Fruit fly (Drosophila melanogaster) whole organism, embryonic: Measurements from ENCODE around the gene CG13949.

Experiments
- ATbp ChIP-seq: fragments of 200-800 bp; sonication (Bioruptor generic); optimal IDR thresholded peaks from 2 replicates; lab custom pipeline; 2017; ENCODE audit warnings: missing biosample characterization, mild to moderate bottlenecking, missing genetic modification characterization, missing genetic modification reagents
- Ada2b ChIP-seq: fragments of 200-800 bp; sonication (Bioruptor generic); IDR thresholded peaks from 2 replicates; pipeline ENCODE4 v1.3.6; 2022; ENCODE audit warnings: missing biosample characterization, missing genetic modification characterization
- Antp ChIP-seq: fragments of 200-800 bp; sonication (Bioruptor generic); optimal IDR thresholded peaks from 3 replicates; lab custom pipeline; 2016; ENCODE audit warnings: missing biosample characterization, missing genetic modification characterization
- Blimp-1 ChIP-seq: fragments of 200-800 bp; sonication (Bioruptor generic); optimal IDR thresholded peaks from 3 replicates; lab custom pipeline; 2018; ENCODE audit warnings: missing biosample characterization, missing genetic modification characterization, mild to moderate bottlenecking, moderate library complexity, missing genetic modification reagents
- CG10654 ChIP-seq: fragments of 200-800 bp; sonication (Bioruptor generic); optimal IDR thresholded peaks from 2 replicates; lab custom pipeline; 2016; ENCODE audit warnings: missing biosample characterization, missing genetic modification characterization
- CG11695 ChIP-seq: fragments of 200-800 bp; sonication (Bioruptor generic); IDR thresholded peaks from 3 replicates; pipeline ENCODE4 v1.3.6; 2022; ENCODE audit warnings: missing biosample characterization, missing genetic modification characterization
- CG1233 ChIP-seq: fragments of 200-800 bp; sonication (Bioruptor generic); optimal IDR thresholded peaks from 4 replicates; lab custom pipeline; 2018; ENCODE audit warnings: missing biosample characterization, mild to moderate bottlenecking, missing genetic modification characterization
- CG17829 ChIP-seq: fragments of 200-800 bp; optimal IDR thresholded peaks from 2 replicates; lab custom pipeline; 2019; ENCODE audit warnings: missing biosample characterization, mild to moderate bottlenecking, missing genetic modification characterization, moderate library complexity
- CG1792 ChIP-seq: fragments of 200-800 bp; sonication (Bioruptor generic); optimal IDR thresholded peaks from 2 replicates; lab custom pipeline; 2016; ENCODE audit warnings: missing biosample characterization, missing genetic modification characterization
- CG2116 ChIP-seq: fragments of 200-800 bp; sonication (Bioruptor generic); optimal IDR thresholded peaks from 3 replicates; lab custom pipeline; 2018; ENCODE audit warnings: missing biosample characterization, mild to moderate bottlenecking, missing genetic modification characterization
- CG33213 ChIP-seq: fragments of 200-800 bp; sonication (Bioruptor generic); optimal IDR thresholded peaks from 3 replicates; lab custom pipeline; 2016; ENCODE audit warnings: missing biosample characterization, missing genetic modification characterization
- CG3995 ChIP-seq: fragments of 200-800 bp; sonication (Bioruptor generic); optimal IDR thresholded peaks from 3 replicates; lab custom pipeline; 2016; ENCODE audit warnings: missing biosample characterization, missing genetic modification characterization
- CG5180 ChIP-seq: fragments of 200-800 bp; sonication (Bioruptor generic); optimal IDR thresholded peaks from 3 replicates; lab custom pipeline; 2017; ENCODE audit warnings: missing biosample characterization, missing genetic modification characterization, mild to moderate bottlenecking, moderate library complexity, missing genetic modification reagents
- CG6689 ChIP-seq: fragments of 200-800 bp; sonication (Bioruptor generic); IDR thresholded peaks from 2 replicates; pipeline ENCODE4 v1.3.6; 2022; ENCODE audit warnings: missing biosample characterization, missing genetic modification characterization
- CG6854 ChIP-seq: fragments of 200-800 bp; sonication (Bioruptor generic); optimal IDR thresholded peaks from 3 replicates; lab custom pipeline; 2017; ENCODE audit warnings: missing biosample characterization, mild to moderate bottlenecking, missing genetic modification characterization
- CG7372 ChIP-seq: fragments of 200-800 bp; sonication (Bioruptor generic); IDR thresholded peaks from 2 replicates; pipeline ENCODE4 v1.3.6; 2022; ENCODE audit warnings: missing biosample characterization, missing genetic modification characterization
- CG7928 ChIP-seq: fragments of 200-800 bp; sonication (Bioruptor generic); optimal IDR thresholded peaks from 2 replicates; lab custom pipeline; 2017; ENCODE audit warnings: missing biosample characterization, mild to moderate bottlenecking, missing genetic modification characterization
- CoRest ChIP-seq: fragments of 200-800 bp; sonication (Bioruptor generic); optimal IDR thresholded peaks from 3 replicates; lab custom pipeline; 2018; ENCODE audit warnings: missing biosample characterization, mild to moderate bottlenecking, missing genetic modification characterization, moderate library complexity
- D19B ChIP-seq: fragments of 200-800 bp; sonication (Bioruptor generic); optimal IDR thresholded peaks from 2 replicates; lab custom pipeline; 2017; ENCODE audit warnings: missing biosample characterization, mild to moderate bottlenecking, missing genetic modification characterization
- Doc2 ChIP-seq: fragments of 200-800 bp; sonication (Bioruptor generic); IDR thresholded peaks from 2 replicates; pipeline ENCODE4 v1.3.6; 2022; ENCODE audit warnings: missing biosample characterization, missing genetic modification characterization
- Dp ChIP-seq: fragments of 200-800 bp; sonication (Bioruptor generic); optimal IDR thresholded peaks from 2 replicates; lab custom pipeline; 2018; ENCODE audit warnings: missing biosample characterization, mild to moderate bottlenecking, missing genetic modification characterization, moderate library complexity
- HLH3B ChIP-seq: fragments of 200-800 bp; sonication (Bioruptor generic); IDR thresholded peaks from 2 replicates; pipeline ENCODE4 v1.3.6; 2022; ENCODE audit warnings: missing biosample characterization, missing genetic modification characterization
- HmgZ ChIP-seq: fragments of 200-800 bp; sonication (Bioruptor generic); optimal IDR thresholded peaks from 2 replicates; lab custom pipeline; 2018; ENCODE audit warnings: missing biosample characterization, mild to moderate bottlenecking, missing genetic modification characterization
- Kr ChIP-seq: fragments of 200-800 bp; sonication (Bioruptor generic); optimal IDR thresholded peaks from 2 replicates; lab custom pipeline; 2017; ENCODE audit warnings: missing biosample characterization, mild to moderate bottlenecking, missing genetic modification characterization
- MESR4 ChIP-seq: fragments of 200-800 bp; sonication (Bioruptor generic); optimal IDR thresholded peaks from 2 replicates; lab custom pipeline; 2018; ENCODE audit warnings: missing biosample characterization, mild to moderate bottlenecking, missing genetic modification characterization, moderate library complexity
- Myb ChIP-seq: fragments of 200-800 bp; sonication (Bioruptor generic); optimal IDR thresholded peaks from 2 replicates; lab custom pipeline; 2016; ENCODE audit warnings: missing biosample characterization, missing genetic modification characterization
- NFAT ChIP-seq: fragments of 200-800 bp; sonication (Bioruptor generic); IDR thresholded peaks from 2 replicates; pipeline ENCODE4 v1.3.6; 2022; ENCODE audit warnings: missing biosample characterization, missing genetic modification characterization
- Neu2 ChIP-seq: fragments of 200-800 bp; sonication (Bioruptor generic); optimal IDR thresholded peaks from 3 replicates; lab custom pipeline; 2016; ENCODE audit warnings: missing biosample characterization, missing genetic modification characterization, borderline replicate concordance
- Oli ChIP-seq: fragments of 200-800 bp; sonication (Bioruptor generic); optimal IDR thresholded peaks from 2 replicates; lab custom pipeline; 2018; ENCODE audit warnings: missing biosample characterization, mild to moderate bottlenecking, missing genetic modification characterization, moderate library complexity
- bcd ChIP-seq: fragments of 200-800 bp; sonication (Bioruptor generic); optimal IDR thresholded peaks from 2 replicates; lab custom pipeline; 2017; ENCODE audit warnings: missing biosample characterization, mild to moderate bottlenecking, missing genetic modification characterization
- br ChIP-seq: fragments of >200 bp; optimal IDR thresholded peaks from 2 replicates; lab custom pipeline; 2017
- crol ChIP-seq: fragments of 200-800 bp; sonication (Bioruptor generic); IDR thresholded peaks from 2 replicates; pipeline ENCODE4 v1.3.6; 2022; ENCODE audit warnings: missing biosample characterization, missing genetic modification characterization
- crp ChIP-seq, 2 experiments: fragments of 200-800 bp; sonication (Bioruptor generic); optimal IDR thresholded peaks; 2 replicates in 1 of 2; 3 replicates in 1 of 2; lab custom pipeline; 2017; ENCODE audit warnings: missing biosample characterization in 2 of 2, missing genetic modification characterization in 2 of 2, mild to moderate bottlenecking in 1 of 2, moderate library complexity in 1 of 2
- cwo ChIP-seq: fragments of 200-800 bp; sonication (Bioruptor generic); optimal IDR thresholded peaks from 3 replicates; lab custom pipeline; 2017; ENCODE audit warnings: missing biosample characterization, missing genetic modification characterization, mild to moderate bottlenecking, moderate library complexity, missing genetic modification reagents
- disco-r ChIP-seq: fragments of 200-800 bp; sonication (Bioruptor generic); optimal IDR thresholded peaks from 2 replicates; lab custom pipeline; 2016; ENCODE audit warnings: missing biosample characterization, missing genetic modification characterization
- dm ChIP-seq: fragments of 200-800 bp; sonication (Bioruptor generic); optimal IDR thresholded peaks from 3 replicates; lab custom pipeline; 2016; ENCODE audit warnings: missing biosample characterization, missing genetic modification characterization
- dmrt99B ChIP-seq: fragments of 200-800 bp; sonication (Bioruptor generic); optimal IDR thresholded peaks from 2 replicates; lab custom pipeline; 2018; ENCODE audit warnings: missing biosample characterization, mild to moderate bottlenecking, missing genetic modification characterization, moderate library complexity
- gfzf ChIP-seq: fragments of 200-800 bp; sonication (Bioruptor generic); optimal IDR thresholded peaks from 2 replicates; lab custom pipeline; 2016; ENCODE audit warnings: missing biosample characterization, mild to moderate bottlenecking, missing genetic modification characterization, moderate library complexity
- hkb ChIP-seq, 2 experiments: fragments of 200-800 bp in 1 of 2; fragments of >200 bp in 1 of 2; sonication (Bioruptor generic) in 1 of 2; IDR thresholded peaks in 1 of 2; optimal IDR thresholded peaks in 1 of 2; 2 replicates each; pipeline versions ENCODE4 v1.3.6 to Lab custom; 2017 to 2022; ENCODE audit warnings: missing biosample characterization in 1 of 2, missing genetic modification characterization in 1 of 2
- oc ChIP-seq: fragments of 200-800 bp; sonication (Bioruptor generic); optimal IDR thresholded peaks from 2 replicates; lab custom pipeline; 2018; ENCODE audit warnings: missing biosample characterization, mild to moderate bottlenecking, missing genetic modification characterization, moderate library complexity
- otp ChIP-seq: fragments of 200-800 bp; sonication (Bioruptor generic); IDR thresholded peaks from 3 replicates; pipeline ENCODE4, ENCODE4 v1.3.6; 2022; ENCODE audit warnings: missing biosample characterization, missing genetic modification characterization
- pfk ChIP-seq: fragments of 200-800 bp; sonication (Bioruptor generic); optimal IDR thresholded peaks from 2 replicates; lab custom pipeline; 2018; ENCODE audit warnings: missing biosample characterization, mild to moderate bottlenecking, missing genetic modification characterization, moderate library complexity
- pzg ChIP-seq: fragments of 200-800 bp; sonication (Bioruptor generic); optimal IDR thresholded peaks from 3 replicates; lab custom pipeline; 2018; ENCODE audit warnings: missing biosample characterization, mild to moderate bottlenecking, missing genetic modification characterization, moderate library complexity
- slp2 ChIP-seq: fragments of 200-800 bp; sonication (Bioruptor generic); optimal IDR thresholded peaks from 2 replicates; lab custom pipeline; 2016; ENCODE audit warnings: missing biosample characterization, missing genetic modification characterization
- so ChIP-seq: fragments of 200-800 bp; sonication (Bioruptor generic); IDR thresholded peaks from 3 replicates; pipeline ENCODE4 v1.3.6; 2022; ENCODE audit warnings: missing biosample characterization, missing genetic modification characterization
- tll ChIP-seq, 2 experiments: fragments of 200-800 bp in 1 of 2; fragments of >200 bp in 1 of 2; sonication (Bioruptor generic) in 1 of 2; optimal IDR thresholded peaks; 2 replicates each; lab custom pipeline; 2017 to 2019; ENCODE audit warnings: missing biosample characterization in 2 of 2, missing genetic modification characterization in 2 of 2, mild to moderate bottlenecking in 1 of 2, moderate library complexity in 1 of 2
- unpg ChIP-seq: fragments of 200-800 bp; sonication (Bioruptor generic); optimal IDR thresholded peaks from 3 replicates; lab custom pipeline; 2018; ENCODE audit warnings: missing biosample characterization, mild to moderate bottlenecking, missing genetic modification characterization, moderate library complexity
- zfh2 ChIP-seq: fragments of 200-800 bp; sonication (Bioruptor generic); optimal IDR thresholded peaks from 2 replicates; lab custom pipeline; 2016; ENCODE audit warnings: missing biosample characterization, missing genetic modification characterization

CG13949 gene

dm6 chr2L:845341-846004 is 9.7 kb upstream of the CG13949 start (continued):
- TF ChIP-seq tll (GFP tag; optimal IDR thresholded peaks at IDR 0.05; lab: Kevin White, UChicago): no peak
- TF ChIP-seq dm (GFP tag; lab: Kevin White, UChicago): peak; percentile 80
- peak; percentile 85 for TF ChIP-seq CG6689
- peak; percentile 86 for TF ChIP-seq bcd (GFP tag; lab: Kevin White, UChicago)
- TF ChIP-seq so (GFP tag; lab: Robert Waterston, UW): peak; percentile 91
- no peak for TF ChIP-seq pfk
- TF ChIP-seq HLH3B (GFP tag; lab: Robert Waterston, UW): peak; percentile 90
- TF ChIP-seq CG6854 (GFP tag; lab: Kevin White, UChicago): peak; percentile 58
- TF ChIP-seq CG33213: peak; percentile 83
- TF ChIP-seq CG7928: peak; percentile 52
- TF ChIP-seq Oli: peak; percentile 83
- TF ChIP-seq MESR4: peak; percentile 33
- peak; percentile 89 for TF ChIP-seq unpg
- peak; percentile 83 for TF ChIP-seq HmgZ
- peak; percentile 80 for TF ChIP-seq CG10654 (GFP tag; lab: Kevin White, UChicago)
- TF ChIP-seq oc: peak; percentile 86
- TF ChIP-seq gfzf (GFP tag; lab: Kevin White, UChicago): no peak
- no peak for TF ChIP-seq Dp
- peak; percentile 31 for TF ChIP-seq CG3995 (GFP tag; lab: Kevin White, UChicago)
- TF ChIP-seq otp (GFP tag; lab: Robert Waterston, UW): peak; percentile 85
- TF ChIP-seq crp (GFP tag; optimal IDR thresholded peaks at IDR 0.05; lab: Kevin White, UChicago): peak in 1 of 2 experiments; percentile 64
- peak; percentile 87 for TF ChIP-seq CG7372 (GFP tag; lab: Robert Waterston, UW)
- TF ChIP-seq ATbp (GFP tag; lab: Kevin White, UChicago): peak; percentile 87
- peak; percentile 92 for TF ChIP-seq dmrt99B (tag; lab: Kevin White, UChicago)
- TF ChIP-seq Myb: peak; percentile 76
- TF ChIP-seq hkb (optimal IDR thresholded peaks at IDR 0.05; lab: Kevin White, UChicago): no peak
- TF ChIP-seq hkb (GFP tag; IDR thresholded peaks at IDR 0.05; lab: Robert Waterston, UW): peak; percentile 92
- TF ChIP-seq Doc2 (GFP tag; lab: Robert Waterston, UW): 0 out of 2 replicates have a peak, but pooled peaks have one; percentile 40
- peak; percentile 88 for TF ChIP-seq Ada2b (GFP tag; lab: Robert Waterston, UW)
- TF ChIP-seq CoRest (tag; lab: Kevin White, UChicago): peak; percentile 85
- no peak for TF ChIP-seq br (lab: Kevin White, UChicago)
- peak; percentile 87 for TF ChIP-seq crol (GFP tag; lab: Robert Waterston, UW)
- peak; percentile 6 for TF ChIP-seq pzg
- peak; percentile 83 for TF ChIP-seq CG17829
- TF ChIP-seq CG1792 (GFP tag; lab: Kevin White, UChicago): peak; percentile 87
- peak; percentile 21 for TF ChIP-seq CG2116
- TF ChIP-seq Kr (GFP tag; lab: Kevin White, UChicago): no peak
- TF ChIP-seq CG11695 (GFP tag; lab: Robert Waterston, UW): peak; percentile 83
- peak; percentile 92 for TF ChIP-seq Antp
- peak; percentile 85 for TF ChIP-seq zfh2 (GFP tag; lab: Kevin White, UChicago)
- peak; percentile 86 for TF ChIP-seq Blimp-1 (GFP tag; lab: Kevin White, UChicago)
- peak; percentile 85 for TF ChIP-seq slp2 (GFP tag; lab: Kevin White, UChicago)
- TF ChIP-seq disco-r (GFP tag; lab: Kevin White, UChicago): peak; percentile 73
- TF ChIP-seq CG5180 (GFP tag; lab: Kevin White, UChicago): peak; percentile 77
- TF ChIP-seq CG1233 (GFP tag; lab: Kevin White, UChicago): peak; percentile 72
- no peak for TF ChIP-seq Neu2
- peak; percentile 83 for TF ChIP-seq cwo (GFP tag; lab: Kevin White, UChicago)
- peak; percentile 59 for TF ChIP-seq D19B (GFP tag; lab: Kevin White, UChicago)
- peak; percentile 91 for TF ChIP-seq NFAT
